Fruit fly (Drosophila melanogaster): ENCODE data around the gene CG9399.

CG9399 gene

DNA sequence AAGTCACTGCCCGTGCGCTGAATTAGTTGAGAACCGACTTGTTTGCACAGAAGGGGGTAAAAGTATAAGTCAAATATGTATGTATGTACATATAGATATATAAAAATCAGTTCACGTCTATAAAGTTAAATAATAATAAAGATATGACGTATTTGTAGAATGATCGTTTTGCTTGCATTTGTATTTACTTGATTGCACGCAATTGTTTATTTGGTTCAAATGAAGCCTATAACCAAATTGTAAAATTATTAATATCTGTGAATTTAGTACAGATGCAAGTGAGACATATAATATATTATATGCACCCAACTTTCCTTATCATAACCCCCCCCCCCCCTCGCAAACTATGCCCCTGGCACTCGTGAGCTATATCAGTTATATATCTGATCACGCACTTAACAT, 26.5 kb upstream of the CG9399 start (continued):
- TF ChIP-seq vri (GFP tag; optimal IDR thresholded peaks at IDR 0.05): peak; percentile 17
- peak; percentile 21 for TF ChIP-seq Smox (GFP tag; optimal IDR thresholded peaks at IDR 0.05)
- peak; percentile 17 for TF ChIP-seq CG32006 (GFP tag; optimal IDR thresholded peaks at IDR 0.05)
- TF ChIP-seq Ets96B (tag; optimal IDR thresholded peaks at IDR 0.05): peak; percentile 55
- peak; percentile 83 for TF ChIP-seq fkh (GFP tag; optimal IDR thresholded peaks at IDR 0.05)
- no peak for TF ChIP-seq CG11902 (GFP tag; optimal IDR thresholded peaks at IDR 0.05)
- peak; percentile 31 for TF ChIP-seq CG8319 (GFP tag; optimal IDR thresholded peaks at IDR 0.05)
- peak; percentile 44 for TF ChIP-seq CG8632 (GFP tag; optimal IDR thresholded peaks at IDR 0.05)
- peak; percentile 41 for TF ChIP-seq CG10631 (GFP tag; optimal IDR thresholded peaks at IDR 0.05)
- TF ChIP-seq dsx (GFP tag; optimal IDR thresholded peaks at IDR 0.05; ENCODE audit: poor library complexity, severe bottlenecking): peak; percentile 57
- peak; percentile 4 for TF ChIP-seq CG7368 (GFP tag; optimal IDR thresholded peaks at IDR 0.05)
- peak; percentile 39 for TF ChIP-seq spab (GFP tag; optimal IDR thresholded peaks at IDR 0.05)
- peak; percentile 51 for TF ChIP-seq CG9139 (GFP tag; optimal IDR thresholded peaks at IDR 0.05)
- peak; percentile 36 to 50 for TF ChIP-seq ss (GFP tag; optimal IDR thresholded peaks at IDR 0.05)
- TF ChIP-seq CG6808 (GFP tag; optimal IDR thresholded peaks at IDR 0.05): peak; percentile 56
- TF ChIP-seq pdm3 (GFP tag; optimal IDR thresholded peaks at IDR 0.05): peak; percentile 8
- peak; percentile 27 for TF ChIP-seq Sox102F (GFP tag; optimal IDR thresholded peaks at IDR 0.05)
- TF ChIP-seq CG1621 (tag; optimal IDR thresholded peaks at IDR 0.05): peak; percentile 26
- TF ChIP-seq CG3032 (tag; optimal IDR thresholded peaks at IDR 0.05): peak; percentile 49
- TF ChIP-seq CG6854 (GFP tag; optimal IDR thresholded peaks at IDR 0.05): no peak
- peak; percentile 59; the same call in 1 of the 3 replicates for TF ChIP-seq CG6163 (GFP tag; IDR thresholded peaks at IDR 0.05)

DNA sequence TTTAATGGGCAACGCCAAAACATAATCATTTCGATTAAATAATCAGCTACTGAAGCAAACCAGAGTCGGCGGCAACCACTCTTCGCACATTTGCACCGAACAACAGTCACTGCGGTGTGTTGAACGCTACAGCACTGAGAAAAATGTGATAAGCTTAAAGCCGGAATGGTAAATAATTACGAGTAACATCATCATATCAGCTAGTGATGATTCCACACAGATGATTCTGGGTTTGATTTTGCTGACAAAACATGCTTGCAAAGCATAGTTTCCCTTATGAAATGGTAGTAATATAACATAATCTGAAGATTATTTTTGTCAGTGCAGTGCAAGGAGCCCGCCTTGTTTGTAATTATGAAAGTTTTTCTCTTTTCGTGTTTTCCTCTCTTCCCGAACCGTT, 24.1 kb upstream of the CG9399 start:
- TF ChIP-seq CG8319 (GFP tag; optimal IDR thresholded peaks at IDR 0.05) (peak; percentile 61), achi (GFP tag; optimal IDR thresholded peaks at IDR 0.05) (peak; percentile 84), Smox (GFP tag; optimal IDR thresholded peaks at IDR 0.05) (no peak), esn (GFP tag; optimal IDR thresholded peaks at IDR 0.05) (peak; percentile 81), salr (GFP tag; optimal IDR thresholded peaks at IDR 0.05) (peak; percentile 49 to 82), CG3032 (tag; optimal IDR thresholded peaks at IDR 0.05) (peak; percentile 62), CG6276 (GFP tag; optimal IDR thresholded peaks at IDR 0.05) (peak; percentile 87), Blimp-1 (GFP tag; optimal IDR thresholded peaks at IDR 0.05) (peak; percentile 17), CG4318 (GFP tag; optimal IDR thresholded peaks at IDR 0.05) (peak; percentile 90), OdsH (GFP tag; optimal IDR thresholded peaks at IDR 0.05) (peak; percentile 88), CG11762 (GFP tag; optimal IDR thresholded peaks at IDR 0.05; ENCODE audit: insufficient read depth) (peak; percentile 81), CG11902 (GFP tag; optimal IDR thresholded peaks at IDR 0.05) (peak; percentile 68), CG3919 (GFP tag; optimal IDR thresholded peaks at IDR 0.05) (peak; percentile 92), pdm3 (GFP tag; optimal IDR thresholded peaks at IDR 0.05) (peak; percentile 87), topi (GFP tag; optimal IDR thresholded peaks at IDR 0.05) (peak; percentile 58), Hr4 (GFP tag; optimal IDR thresholded peaks at IDR 0.05) (peak; percentile 98), CG16779 (tag; optimal IDR thresholded peaks at IDR 0.05) (peak; percentile 41), Gug (GFP tag; IDR thresholded peaks at IDR 0.05) (peak; percentile 78), eg (GFP tag; IDR thresholded peaks at IDR 0.05) (peak; percentile 89), CG8632 (GFP tag; optimal IDR thresholded peaks at IDR 0.05) (peak; percentile 69), CG1621 (tag; optimal IDR thresholded peaks at IDR 0.05) (peak; percentile 52), CG9139 (GFP tag; optimal IDR thresholded peaks at IDR 0.05) (peak; percentile 14), CG10669 (GFP tag; optimal IDR thresholded peaks at IDR 0.05) (peak; percentile 59), Sox102F (GFP tag; optimal IDR thresholded peaks at IDR 0.05) (peak; percentile 73), CG6163 (GFP tag; IDR thresholded peaks at IDR 0.05) (peak; percentile 86), net (GFP tag; optimal IDR thresholded peaks at IDR 0.05) (peak; percentile 85), CG6808 (GFP tag; optimal IDR thresholded peaks at IDR 0.05) (peak; percentile 54), Ets96B (tag; optimal IDR thresholded peaks at IDR 0.05) (peak; percentile 67), dsx (GFP tag; optimal IDR thresholded peaks at IDR 0.05; ENCODE audit: poor library complexity, severe bottlenecking) (no peak), CG8119 (GFP tag; IDR thresholded peaks at IDR 0.05) (peak; percentile 95), fkh (GFP tag; optimal IDR thresholded peaks at IDR 0.05) (no peak), ss (GFP tag; optimal IDR thresholded peaks at IDR 0.05) (peak in 1 of 2 experiments; percentile 31), fd59A (GFP tag; optimal IDR thresholded peaks at IDR 0.05) (peak; percentile 54), CG6854 (GFP tag; optimal IDR thresholded peaks at IDR 0.05) (peak; percentile 39), CG7368 (GFP tag; optimal IDR thresholded peaks at IDR 0.05) (peak; percentile 75), svp (GFP tag) (no peak), CG15336 (GFP tag; IDR thresholded peaks at IDR 0.05) (peak; percentile 92), CG6792 (GFP tag; optimal IDR thresholded peaks at IDR 0.05) (peak; percentile 81), spab (GFP tag; optimal IDR thresholded peaks at IDR 0.05) (peak; percentile 64), CG11294 (GFP tag; IDR thresholded peaks at IDR 0.05) (peak; percentile 64; the same call in 1 of the 2 replicates), Ets21C (GFP tag; optimal IDR thresholded peaks at IDR 0.05) (peak; percentile 51), lz (GFP tag; optimal IDR thresholded peaks at IDR 0.05) (peak; percentile 73), Lpt (GFP tag; optimal IDR thresholded peaks at IDR 0.05) (peak; percentile 92)

All from whole organism, prepupa.